Worm (Caenorhabditis elegans) whole organism, L4 larva: ENCODE measurements around the gene pat-6.

Experiments
- F10B5.3 ChIP-seq: sonication (generic microtip); optimal IDR thresholded peaks from 2 replicates; lab custom pipeline; 2016; ENCODE audit warnings: mild to moderate bottlenecking, missing genetic modification characterization, missing compliant biosample characterization
- F26F4.8 ChIP-seq: fragments of 200-800 bp; sonication (Bioruptor generic); conservative IDR thresholded peaks from 2 replicates; pipeline ENCODE4 v1.3.6; 2022; ENCODE audit warnings: missing genetic modification characterization, missing compliant biosample characterization
- F49E8.2 ChIP-seq: sonication (generic microtip); optimal IDR thresholded peaks from 2 replicates; lab custom pipeline; 2016; ENCODE audit warnings: missing compliant biosample characterization, mild to moderate bottlenecking, missing genetic modification characterization, borderline replicate concordance
- R02D3.7 ChIP-seq: fragments of 150-350 bp; sonication (generic microtip); optimal IDR thresholded peaks from 3 replicates; lab custom pipeline; 2014; ENCODE audit warnings: missing biosample characterization, missing genetic modification characterization
- T20F7.1 ChIP-seq: fragments of 200-800 bp; sonication (Bioruptor generic); optimal IDR thresholded peaks from 2 replicates; lab custom pipeline; 2018; ENCODE audit warnings: mild to moderate bottlenecking, missing genetic modification characterization, missing compliant biosample characterization
- Y105C5A.15 ChIP-seq: fragments of 200-800 bp; sonication (Bioruptor generic); IDR thresholded peaks from 2 replicates; pipeline ENCODE4 v1.3.6; 2022; ENCODE audit warnings: missing genetic modification characterization, missing compliant biosample characterization
- aha-1 ChIP-seq: fragments of 150-350 bp; peaks from one replicate; lab custom pipeline; 2014; ENCODE audit warnings: missing biosample characterization, missing genetic modification characterization
- arid-1 ChIP-seq: fragments of 200-800 bp; sonication (Bioruptor generic); conservative IDR thresholded peaks from 2 replicates; pipeline ENCODE4 v1.3.6; 2022; ENCODE audit warnings: missing genetic modification reagents, missing genetic modification characterization, missing compliant biosample characterization
- ceh-32 ChIP-seq: sonication (generic microtip); optimal IDR thresholded peaks from 2 replicates; lab custom pipeline; 2016; ENCODE audit warnings: mild to moderate bottlenecking, missing genetic modification characterization, missing compliant biosample characterization; ENCODE audit not compliant: poor library complexity
- ces-1 ChIP-seq: fragments of 150-350 bp; sonication (generic microtip); optimal IDR thresholded peaks from 4 replicates; lab custom pipeline; 2014; ENCODE audit warnings: missing biosample characterization, missing genetic modification reagents, missing genetic modification characterization
- cey-2 ChIP-seq: sonication (generic microtip); optimal IDR thresholded peaks from 3 replicates; lab custom pipeline; 2017; ENCODE audit warnings: missing genetic modification characterization, mild to moderate bottlenecking, missing compliant biosample characterization, antibody characterized with exemption, borderline replicate concordance; ENCODE audit not compliant: insufficient read depth
- daf-16 ChIP-seq, 3 experiments: sonication (generic microtip); optimal IDR thresholded peaks; 2 replicates each; lab custom pipeline; 2016 to 2017; ENCODE audit warnings: missing genetic modification characterization in 3 of 3, missing genetic modification reagents in 3 of 3, mild to moderate bottlenecking in 2 of 3, missing compliant biosample characterization in 2 of 3, missing biosample characterization in 1 of 3, moderate library complexity in 1 of 3
- daf-19 ChIP-seq: fragments of 200-800 bp; sonication (Bioruptor generic); conservative IDR thresholded peaks from 2 replicates; pipeline ENCODE4 v1.3.6; 2022; ENCODE audit warnings: missing genetic modification characterization, missing compliant biosample characterization
- dmd-6 ChIP-seq: fragments of 200-800 bp; sonication (Bioruptor generic); IDR thresholded peaks from 2 replicates; pipeline ENCODE4 v1.3.6; 2022; ENCODE audit warnings: missing genetic modification reagents, missing genetic modification characterization, missing compliant biosample characterization
- duxl-1 ChIP-seq: sonication (generic microtip); optimal IDR thresholded peaks from 2 replicates; lab custom pipeline; 2016; ENCODE audit warnings: mild to moderate bottlenecking, missing genetic modification characterization, moderate library complexity, missing compliant biosample characterization; ENCODE audit not compliant: poor library complexity
- egl-43 ChIP-seq: fragments of 200-800 bp; sonication (Bioruptor generic); IDR thresholded peaks from 2 replicates; pipeline ENCODE4 v1.3.6; 2022; ENCODE audit warnings: missing genetic modification reagents, missing genetic modification characterization, missing compliant biosample characterization
- fos-1 ChIP-seq: fragments of 150-350 bp; optimal IDR thresholded peaks from 2 replicates; lab custom pipeline; 2014; ENCODE audit warnings: missing biosample characterization, missing genetic modification characterization
- hif-1 ChIP-seq, 2 experiments: sonication (generic microtip); optimal IDR thresholded peaks; 2 replicates each; lab custom pipeline; 2016 to 2017; ENCODE audit warnings: missing compliant biosample characterization in 2 of 2, missing genetic modification characterization in 2 of 2, missing genetic modification reagents in 2 of 2, missing genotype in 2 of 2, mild to moderate bottlenecking in 1 of 2
- hlh-11 ChIP-seq: fragments of 200-800 bp; sonication (Bioruptor generic); optimal IDR thresholded peaks from 2 replicates; lab custom pipeline; 2018; ENCODE audit warnings: mild to moderate bottlenecking, missing genetic modification characterization, missing compliant biosample characterization
- hlh-30 ChIP-seq: sonication (generic microtip); optimal IDR thresholded peaks from 2 replicates; lab custom pipeline; 2017; ENCODE audit warnings: antibody characterized with exemption, mild to moderate bottlenecking, missing genetic modification characterization, missing compliant biosample characterization; ENCODE audit not compliant: insufficient read depth
- hmg-1.1 ChIP-seq: fragments of 200-800 bp; sonication (Bioruptor generic); IDR thresholded peaks from 2 replicates; pipeline ENCODE4 v1.3.6; 2022; ENCODE audit warnings: missing genetic modification reagents, missing genetic modification characterization, missing compliant biosample characterization
- lim-7 ChIP-seq: fragments of 200-800 bp; sonication (Bioruptor generic); IDR thresholded peaks from 2 replicates; pipeline ENCODE4 v1.3.6; 2022; ENCODE audit warnings: missing genetic modification characterization, missing compliant biosample characterization
- lin-13 ChIP-seq: fragments of 150-350 bp; optimal IDR thresholded peaks from 2 replicates; lab custom pipeline; 2014; ENCODE audit warnings: missing biosample characterization, missing genetic modification reagents, missing genetic modification characterization
- lin-38 ChIP-seq: fragments of 200-800 bp; sonication (Bioruptor generic); IDR thresholded peaks from 2 replicates; pipeline ENCODE4 v1.3.6; 2022; ENCODE audit warnings: missing genetic modification reagents, missing genetic modification characterization, missing compliant biosample characterization
- lin-39 ChIP-seq: fragments of 150-350 bp; optimal IDR thresholded peaks from 2 replicates; lab custom pipeline; 2014; ENCODE audit warnings: missing biosample characterization, missing genetic modification reagents, missing genetic modification characterization
- lsy-2 ChIP-seq, 2 experiments: fragments of 150-350 bp in 1 of 2; sonication (generic microtip) in 1 of 2; optimal IDR thresholded peaks; 2 replicates each; lab custom pipeline; 2014 to 2017; ENCODE audit warnings: missing biosample characterization in 2 of 2, missing genetic modification characterization in 2 of 2
- mdl-1 ChIP-seq, 2 experiments: fragments of 150-350 bp in 1 of 2; sonication (generic microtip) in 1 of 2; optimal IDR thresholded peaks; 2 replicates each; lab custom pipeline; 2014 to 2017; ENCODE audit warnings: missing biosample characterization in 2 of 2, missing genetic modification characterization in 2 of 2
- mdt-29 ChIP-seq: fragments of 200-800 bp; sonication (Bioruptor generic); IDR thresholded peaks from 2 replicates; pipeline ENCODE4 v1.3.6; 2022; ENCODE audit warnings: missing genetic modification reagents, missing genetic modification characterization, missing compliant biosample characterization
- mes-2 ChIP-seq: sonication (generic microtip); optimal IDR thresholded peaks from 2 replicates; lab custom pipeline; 2016; ENCODE audit warnings: missing genotype, mild to moderate bottlenecking, missing genetic modification characterization, missing compliant biosample characterization; ENCODE audit not compliant: poor library complexity, severe bottlenecking
- mxl-2 ChIP-seq: fragments of 200-800 bp; sonication (Bioruptor generic); conservative IDR thresholded peaks from 2 replicates; pipeline ENCODE4 v1.3.6; 2022; ENCODE audit warnings: missing genetic modification reagents, missing genetic modification characterization, missing compliant biosample characterization
- nhr-10 ChIP-seq: fragments of 150-350 bp; optimal IDR thresholded peaks from 2 replicates; lab custom pipeline; 2014; ENCODE audit warnings: missing biosample characterization, missing genetic modification characterization
- nhr-237 ChIP-seq: sonication (generic microtip); optimal IDR thresholded peaks from 2 replicates; lab custom pipeline; 2017; ENCODE audit warnings: missing biosample characterization, missing genetic modification characterization
- nhr-25 ChIP-seq: sonication (generic microtip); optimal IDR thresholded peaks from 2 replicates; lab custom pipeline; 2017; ENCODE audit warnings: missing genetic modification characterization, mild to moderate bottlenecking, missing compliant biosample characterization, antibody characterized with exemption, moderate library complexity, borderline replicate concordance; ENCODE audit not compliant: insufficient read depth
- nhr-28 ChIP-seq: fragments of 150-350 bp; optimal IDR thresholded peaks from 2 replicates; lab custom pipeline; 2014; ENCODE audit warnings: missing biosample characterization, missing genetic modification characterization
- nhr-41 ChIP-seq: fragments of 200-800 bp; sonication (Bioruptor generic); IDR thresholded peaks from 2 replicates; pipeline ENCODE4 v1.3.6; 2022; ENCODE audit warnings: missing genetic modification reagents, missing genetic modification characterization, missing compliant biosample characterization
- nhr-42 ChIP-seq: fragments of 200-800 bp; sonication (Bioruptor generic); IDR thresholded peaks from 2 replicates; pipeline ENCODE4 v1.3.6; 2022; ENCODE audit warnings: missing genetic modification characterization, missing compliant biosample characterization
- nhr-6 ChIP-seq: fragments of 150-350 bp; optimal IDR thresholded peaks from 2 replicates; lab custom pipeline; 2014; ENCODE audit warnings: missing biosample characterization, missing genetic modification characterization
- pha-4 ChIP-seq, 2 experiments: fragments of 150-350 bp in 1 of 2; fragments of 200-800 bp in 1 of 2; sonication (Bioruptor generic) in 1 of 2; IDR thresholded peaks in 1 of 2; optimal IDR thresholded peaks in 1 of 2; 2 replicates each; pipeline versions ENCODE4 v1.3.6 to Lab custom; 2014 to 2022; ENCODE audit warnings: missing genetic modification characterization in 2 of 2, missing genetic modification reagents in 2 of 2, missing biosample characterization in 1 of 2, missing compliant biosample characterization in 1 of 2
- php-3 ChIP-seq: fragments of 200-800 bp; sonication (Bioruptor generic); IDR thresholded peaks from 2 replicates; pipeline ENCODE4 v1.3.6; 2022; ENCODE audit warnings: missing genetic modification reagents, missing genetic modification characterization, missing compliant biosample characterization
- pqm-1 ChIP-seq: sonication (generic microtip); optimal IDR thresholded peaks from 2 replicates; lab custom pipeline; 2017; ENCODE audit warnings: missing biosample characterization, missing genetic modification characterization
- saeg-2 ChIP-seq: fragments of 200-800 bp; sonication (Bioruptor generic); IDR thresholded peaks from 2 replicates; pipeline ENCODE4 v1.3.6; 2022; ENCODE audit warnings: missing genetic modification reagents, missing genetic modification characterization, missing compliant biosample characterization
- unc-62 ChIP-seq, 3 experiments: fragments of 150-350 bp in 1 of 3; sonication (generic microtip); optimal IDR thresholded peaks in 2 of 3; peaks in 1 of 3; 1 replicate in 1 of 3; 2 replicates in 2 of 3; lab custom pipeline; 2014 to 2017; ENCODE audit warnings: missing biosample characterization in 3 of 3, missing genetic modification characterization in 3 of 3, missing genetic modification reagents in 3 of 3, missing genotype in 1 of 3
- vab-7 ChIP-seq: fragments of 200-800 bp; sonication (Bioruptor generic); IDR thresholded peaks from 2 replicates; pipeline ENCODE4 v1.3.6; 2022; ENCODE audit warnings: missing genetic modification reagents, missing genetic modification characterization, missing compliant biosample characterization
- zfp-2 ChIP-seq: sonication (generic microtip); optimal IDR thresholded peaks from 2 replicates; lab custom pipeline; 2016; ENCODE audit warnings: mild to moderate bottlenecking, missing genetic modification characterization, missing compliant biosample characterization
- ztf-11 ChIP-seq: fragments of 150-350 bp; optimal IDR thresholded peaks from 2 replicates; lab custom pipeline; 2014; ENCODE audit warnings: missing biosample characterization, missing genetic modification characterization

pat-6 gene

ce11 chrIV:309526-309925 lies 45.5 kb upstream of the pat-6 start (continued):
- TF ChIP-seq mdl-1 (tag; optimal IDR thresholded peaks at IDR 0.05; lab: Kevin White, UChicago) (peak in 1 of 2 experiments; percentile 62), T20F7.1 (peak; percentile 41), fos-1 (tag; lab: Kevin White, UChicago) (no peak), R02D3.7 (no peak), lin-39 (tag; lab: Kevin White, UChicago) (no peak), php-3 (no peak), mxl-2 (GFP tag; lab: Robert Waterston, UW) (no peak), vab-7 (GFP tag; lab: Robert Waterston, UW) (no peak), F49E8.2 (tag; lab: Kevin White, UChicago) (no peak), unc-62 (GFP tag; optimal IDR thresholded peaks at IDR 0.05 in 1 of 2; lab: Kevin White, UChicago) (peak in 1 of 2 experiments; percentile 17), unc-62 (tag; optimal IDR thresholded peaks at IDR 0.05; lab: Kevin White, UChicago) (no peak), nhr-6 (tag; lab: Kevin White, UChicago) (no peak), lin-13 (GFP tag; lab: Kevin White, UChicago) (no peak), zfp-2 (tag; lab: Kevin White, UChicago) (no peak), ztf-11 (tag; lab: Kevin White, UChicago) (no peak), egl-43 (GFP tag; lab: Robert Waterston, UW) (no peak), daf-16 (GFP tag; optimal IDR thresholded peaks at IDR 0.05; lab: Kevin White, UChicago) (no peak), daf-16 (tag; optimal IDR thresholded peaks at IDR 0.05; lab: Kevin White, UChicago) (no peak), F26F4.8 (no peak), hlh-30 (tag; lab: Kevin White, UChicago) (peak; percentile 80), lsy-2 (tag; optimal IDR thresholded peaks at IDR 0.05; lab: Kevin White, UChicago) (no peak), hlh-11 (tag; lab: Kevin White, UChicago) (peak; percentile 57), duxl-1 (tag; lab: Kevin White, UChicago) (no peak), nhr-237 (tag; lab: Kevin White, UChicago) (no peak), daf-19 (GFP tag; lab: Robert Waterston, UW) (no peak), lim-7 (GFP tag; lab: Robert Waterston, UW) (no peak)
- TF ChIP-seq, all 104 proteins: peak for 10

- TF ChIP-seq mxl-2 (GFP tag; lab: Robert Waterston, UW) (no peak), mdl-1 (tag; optimal IDR thresholded peaks at IDR 0.05; lab: Kevin White, UChicago) (no peak), nhr-28 (tag; lab: Kevin White, UChicago) (no peak), ceh-32 (tag; lab: Kevin White, UChicago) (no peak), dmd-6 (GFP tag; lab: Robert Waterston, UW) (no peak), ces-1 (GFP tag; lab: Kevin White, UChicago) (no peak), Y105C5A.15 (GFP tag; lab: Robert Waterston, UW) (no peak), lin-39 (tag; lab: Kevin White, UChicago) (no peak), arid-1 (GFP tag; lab: Robert Waterston, UW) (no peak), saeg-2 (no peak), mdt-29 (GFP tag; lab: Robert Waterston, UW) (no peak), F10B5.3 (tag; lab: Kevin White, UChicago) (no peak)
Observed at ce11 chrIV:307205-307604, 43.2 kb upstream of the pat-6 start, which contains the start of gene swt-1. Gene swt-1 (plus strand): TSS chrIV:307505.

- TF ChIP-seq mes-2 (tag; lab: Kevin White, UChicago), result peak; percentile 19
- TF ChIP-seq nhr-42 (GFP tag; lab: Robert Waterston, UW), result no peak
- no peak for TF ChIP-seq fos-1 (tag; lab: Kevin White, UChicago)
- peak in 1 of 2 experiments; percentile 47 for TF ChIP-seq lsy-2 (tag; optimal IDR thresholded peaks at IDR 0.05; lab: Kevin White, UChicago)
- no peak for TF ChIP-seq hif-1 (tag; optimal IDR thresholded peaks at IDR 0.05; lab: Kevin White, UChicago)
- TF ChIP-seq nhr-41 (GFP tag; lab: Robert Waterston, UW), result 0 out of 2 replicates have a peak, but pooled peaks have one; percentile 10
- no peak for TF ChIP-seq pqm-1
- TF ChIP-seq nhr-25 (tag; lab: Kevin White, UChicago), result no peak
- TF ChIP-seq vab-7 (GFP tag; lab: Robert Waterston, UW), result no peak
- TF ChIP-seq cey-2 (tag; lab: Kevin White, UChicago), result no peak
- TF ChIP-seq lin-38 (GFP tag; lab: Robert Waterston, UW), result 0 out of 2 replicates have a peak, but pooled peaks have one; percentile 26
- 0 out of 2 replicates have a peak, but pooled peaks have one; percentile 15 for TF ChIP-seq hmg-1.1
- no peak for TF ChIP-seq nhr-10
- peak; percentile 41; the same call in 1 of the 2 replicates for TF ChIP-seq pha-4 (GFP tag; IDR thresholded peaks at IDR 0.05; lab: Robert Waterston, UW)
- TF ChIP-seq pha-4 (tag; optimal IDR thresholded peaks at IDR 0.05; lab: Kevin White, UChicago), result no peak
- peak; percentile 73 for TF ChIP-seq aha-1 (tag; lab: Kevin White, UChicago)
Observed at ce11 chrIV:306572-306971, 42.5 kb upstream of the pat-6 start.
